Fruit fly (Drosophila melanogaster) whole organism, embryonic: ENCODE measurements around the gene CG8509.

Experiments used
- Aef1 ChIP-seq: fragments of 200-800 bp; sonication (Bioruptor generic); IDR thresholded peaks from 3 replicates; pipeline ENCODE4 v1.3.6; 2022; ENCODE audit warnings: missing biosample characterization, missing genetic modification characterization
- Antp ChIP-seq: fragments of 200-800 bp; sonication (Bioruptor generic); optimal IDR thresholded peaks from 3 replicates; lab custom pipeline; 2016; ENCODE audit warnings: missing biosample characterization, missing genetic modification characterization
- Asciz ChIP-seq: fragments of 200-800 bp; sonication (Bioruptor generic); optimal IDR thresholded peaks from 2 replicates; lab custom pipeline; 2017; ENCODE audit warnings: missing biosample characterization, mild to moderate bottlenecking, missing genetic modification characterization, missing genetic modification reagents
- BtbVII ChIP-seq: fragments of 200-800 bp; sonication (Bioruptor generic); optimal IDR thresholded peaks from 3 replicates; lab custom pipeline; 2017; ENCODE audit warnings: missing biosample characterization, mild to moderate bottlenecking, missing genetic modification characterization
- CG10209 ChIP-seq: fragments of 200-800 bp; sonication (Bioruptor generic); optimal IDR thresholded peaks from 3 replicates; lab custom pipeline; 2017; ENCODE audit warnings: missing biosample characterization, mild to moderate bottlenecking, missing genetic modification characterization, missing genetic modification reagents
- CG12659 ChIP-seq: fragments of 200-800 bp; sonication (Bioruptor generic); optimal IDR thresholded peaks from 3 replicates; lab custom pipeline; 2017; ENCODE audit warnings: mild to moderate bottlenecking, missing biosample characterization, missing genetic modification reagents, missing genetic modification characterization
- CG13424 ChIP-seq: fragments of 200-800 bp; sonication (Bioruptor generic); optimal IDR thresholded peaks from 2 replicates; lab custom pipeline; 2019; ENCODE audit warnings: missing biosample characterization, mild to moderate bottlenecking, missing genetic modification characterization, moderate library complexity
- CG14965 ChIP-seq: fragments of 200-800 bp; sonication (Bioruptor generic); optimal IDR thresholded peaks from 2 replicates; lab custom pipeline; 2016; ENCODE audit warnings: missing biosample characterization, missing genetic modification characterization, borderline replicate concordance
- CG17385 ChIP-seq: fragments of 200-800 bp; sonication (Bioruptor generic); optimal IDR thresholded peaks from 3 replicates; lab custom pipeline; 2018; ENCODE audit warnings: missing biosample characterization, mild to moderate bottlenecking, missing genetic modification characterization
- CG1792 ChIP-seq: fragments of 200-800 bp; sonication (Bioruptor generic); optimal IDR thresholded peaks from 2 replicates; lab custom pipeline; 2016; ENCODE audit warnings: missing biosample characterization, missing genetic modification characterization
- CG2116 ChIP-seq: fragments of 200-800 bp; sonication (Bioruptor generic); optimal IDR thresholded peaks from 3 replicates; lab custom pipeline; 2018; ENCODE audit warnings: missing biosample characterization, mild to moderate bottlenecking, missing genetic modification characterization
- CG2129 ChIP-seq: fragments of 200-800 bp; sonication (Bioruptor generic); IDR thresholded peaks from 2 replicates; pipeline ENCODE4 v1.3.6; 2022; ENCODE audit warnings: missing biosample characterization, missing genetic modification characterization; ENCODE audit not compliant: partially characterized antibody
- CG3281 ChIP-seq: fragments of 200-800 bp; sonication (Bioruptor generic); optimal IDR thresholded peaks from 3 replicates; lab custom pipeline; 2017; ENCODE audit warnings: missing biosample characterization, mild to moderate bottlenecking, missing genetic modification characterization
- CG3995 ChIP-seq: fragments of 200-800 bp; sonication (Bioruptor generic); optimal IDR thresholded peaks from 3 replicates; lab custom pipeline; 2016; ENCODE audit warnings: missing biosample characterization, missing genetic modification characterization
- CG6765 ChIP-seq: fragments of 200-800 bp; sonication (Bioruptor generic); optimal IDR thresholded peaks from 3 replicates; lab custom pipeline; 2017; ENCODE audit warnings: missing biosample characterization, mild to moderate bottlenecking, missing genetic modification characterization
- CG7357 ChIP-seq: fragments of 200-800 bp; sonication (Bioruptor generic); IDR thresholded peaks from 3 replicates; pipeline ENCODE4 v1.3.6; 2022; ENCODE audit warnings: missing biosample characterization, missing genetic modification characterization
- CG8290 ChIP-seq, 3 experiments: fragments of 200-800 bp; sonication (Bioruptor generic); optimal IDR thresholded peaks; 2 replicates each; lab custom pipeline; 2016 to 2019; ENCODE audit warnings: missing biosample characterization in 3 of 3, missing genetic modification characterization in 3 of 3, mild to moderate bottlenecking in 2 of 3, moderate library complexity in 1 of 3
- CkIIα-i1 ChIP-seq: fragments of 200-800 bp; sonication (Bioruptor generic); IDR thresholded peaks from 2 replicates; pipeline ENCODE4 v1.3.6; 2022; ENCODE audit warnings: missing biosample characterization, missing genetic modification characterization
- HLH54F ChIP-seq: fragments of 200-800 bp; sonication (Bioruptor generic); optimal IDR thresholded peaks from 3 replicates; lab custom pipeline; 2016; ENCODE audit warnings: missing biosample characterization, missing genetic modification characterization
- NK7.1 ChIP-seq: fragments of 200-800 bp; sonication (Bioruptor generic); optimal IDR thresholded peaks from 3 replicates; lab custom pipeline; 2016; ENCODE audit warnings: missing biosample characterization, missing genetic modification characterization
- Nf-YB ChIP-seq: fragments of 200-800 bp; sonication (Bioruptor generic); optimal IDR thresholded peaks from 3 replicates; lab custom pipeline; 2019; ENCODE audit warnings: missing biosample characterization, mild to moderate bottlenecking, missing genetic modification characterization, moderate library complexity
- NfI ChIP-seq: fragments of 200-800 bp; sonication (Bioruptor generic); optimal IDR thresholded peaks from 3 replicates; lab custom pipeline; 2018; ENCODE audit warnings: missing biosample characterization, mild to moderate bottlenecking, missing genetic modification characterization, moderate library complexity
- Rfx ChIP-seq: fragments of 200-800 bp; sonication (Bioruptor generic); IDR thresholded peaks from 2 replicates; pipeline ENCODE4 v1.3.6; 2022; ENCODE audit warnings: missing biosample characterization, missing genetic modification characterization
- Tbp ChIP-seq: fragments of >200 bp; optimal IDR thresholded peaks from 2 replicates; lab custom pipeline; 2018; ENCODE audit warnings: missing biosample characterization, missing genetic modification characterization
- az2 ChIP-seq: fragments of 200-800 bp; sonication (Bioruptor generic); optimal IDR thresholded peaks from 3 replicates; lab custom pipeline; 2016; ENCODE audit warnings: missing biosample characterization, missing genetic modification characterization
- bab2 ChIP-seq: fragments of 200-800 bp; sonication (Bioruptor generic); optimal IDR thresholded peaks from 2 replicates; lab custom pipeline; 2016; ENCODE audit warnings: missing biosample characterization, missing genetic modification characterization
- bsh ChIP-seq, 2 experiments: fragments of 200-800 bp; sonication (Bioruptor generic); optimal IDR thresholded peaks; 2 replicates each; lab custom pipeline; 2017 to 2018; ENCODE audit warnings: mild to moderate bottlenecking in 2 of 2, missing biosample characterization in 2 of 2, missing genetic modification characterization in 2 of 2, moderate library complexity in 1 of 2
- cato ChIP-seq: fragments of 200-800 bp; sonication (Bioruptor generic); optimal IDR thresholded peaks from 2 replicates; lab custom pipeline; 2016; ENCODE audit warnings: missing biosample characterization, missing genetic modification characterization, borderline replicate concordance
- cg ChIP-seq: fragments of 200-800 bp; sonication (Bioruptor generic); optimal IDR thresholded peaks from 3 replicates; lab custom pipeline; 2019; ENCODE audit warnings: missing biosample characterization, mild to moderate bottlenecking, missing genetic modification characterization, moderate library complexity
- chinmo ChIP-seq: fragments of 200-800 bp; sonication (Bioruptor generic); IDR thresholded peaks from 4 replicates; pipeline ENCODE4 v1.3.6; 2022; ENCODE audit warnings: missing biosample characterization, missing genetic modification characterization; ENCODE audit not compliant: partially characterized antibody
- dm ChIP-seq: fragments of 200-800 bp; sonication (Bioruptor generic); optimal IDR thresholded peaks from 3 replicates; lab custom pipeline; 2016; ENCODE audit warnings: missing biosample characterization, missing genetic modification characterization
- gfzf ChIP-seq: fragments of 200-800 bp; sonication (Bioruptor generic); optimal IDR thresholded peaks from 2 replicates; lab custom pipeline; 2016; ENCODE audit warnings: missing biosample characterization, mild to moderate bottlenecking, missing genetic modification characterization, moderate library complexity
- grau ChIP-seq: fragments of 200-800 bp; optimal IDR thresholded peaks from 3 replicates; lab custom pipeline; 2019; ENCODE audit warnings: missing biosample characterization, mild to moderate bottlenecking, missing genetic modification characterization, moderate library complexity
- kni ChIP-seq: fragments of 200-800 bp; sonication (Bioruptor generic); optimal IDR thresholded peaks from 3 replicates; lab custom pipeline; 2017; ENCODE audit warnings: mild to moderate bottlenecking, missing biosample characterization, missing genetic modification reagents, missing genetic modification characterization
- mam ChIP-seq: fragments of 200-800 bp; sonication (Bioruptor generic); optimal IDR thresholded peaks from 3 replicates; lab custom pipeline; 2016; ENCODE audit warnings: missing biosample characterization, missing genetic modification characterization
- pho ChIP-seq: fragments of 200-800 bp; sonication (Bioruptor generic); optimal IDR thresholded peaks from 2 replicates; lab custom pipeline; 2016; ENCODE audit warnings: missing biosample characterization, missing genetic modification characterization
- pnt ChIP-seq: fragments of 200-800 bp; sonication (Bioruptor generic); optimal IDR thresholded peaks from 3 replicates; lab custom pipeline; 2016; ENCODE audit warnings: missing biosample characterization, missing genetic modification characterization
- pzg ChIP-seq: fragments of 200-800 bp; sonication (Bioruptor generic); optimal IDR thresholded peaks from 3 replicates; lab custom pipeline; 2018; ENCODE audit warnings: missing biosample characterization, mild to moderate bottlenecking, missing genetic modification characterization, moderate library complexity
- row ChIP-seq: fragments of 200-800 bp; sonication (Bioruptor generic); IDR thresholded peaks from 3 replicates; pipeline ENCODE4 v1.3.6; 2022; ENCODE audit warnings: missing biosample characterization, missing genetic modification characterization
- shn ChIP-seq: fragments of 200-800 bp; sonication (Bioruptor generic); optimal IDR thresholded peaks from 3 replicates; lab custom pipeline; 2016; ENCODE audit warnings: missing biosample characterization, missing genetic modification characterization
- sna ChIP-seq: fragments of 200-800 bp; sonication (Bioruptor generic); IDR thresholded peaks from 2 replicates; pipeline ENCODE4 v1.3.6; 2022; ENCODE audit warnings: missing biosample characterization, missing genetic modification characterization; ENCODE audit not compliant: partially characterized antibody
- stwl ChIP-seq: fragments of 200-800 bp; sonication (Bioruptor generic); optimal IDR thresholded peaks from 3 replicates; lab custom pipeline; 2018; ENCODE audit warnings: missing biosample characterization, mild to moderate bottlenecking, missing genetic modification characterization, moderate library complexity
- unpg ChIP-seq: fragments of 200-800 bp; sonication (Bioruptor generic); optimal IDR thresholded peaks from 3 replicates; lab custom pipeline; 2018; ENCODE audit warnings: missing biosample characterization, mild to moderate bottlenecking, missing genetic modification characterization, moderate library complexity
- vnd ChIP-seq: fragments of 200-800 bp; sonication (Bioruptor generic); IDR thresholded peaks from 3 replicates; pipeline ENCODE4 v1.3.6; 2022; ENCODE audit warnings: missing biosample characterization, missing genetic modification characterization; ENCODE audit not compliant: partially characterized antibody
- vvl ChIP-seq: fragments of 200-800 bp; sonication (Bioruptor generic); IDR thresholded peaks from 2 replicates; pipeline ENCODE4 v1.3.6; 2022; ENCODE audit warnings: missing biosample characterization, missing genetic modification characterization
- zen2 ChIP-seq: fragments of 200-800 bp; sonication (Bioruptor generic); IDR thresholded peaks from 3 replicates; pipeline ENCODE4 v1.3.6; 2022; ENCODE audit warnings: missing biosample characterization, missing genetic modification characterization; ENCODE audit not compliant: partially characterized antibody
- zf30C ChIP-seq: fragments of 200-800 bp; sonication (Bioruptor generic); optimal IDR thresholded peaks from 3 replicates; lab custom pipeline; 2018; ENCODE audit warnings: missing biosample characterization, mild to moderate bottlenecking, missing genetic modification characterization

CG8509 gene

dm6 chrX:15802880-15803650 lies 6.3 kb upstream of the CG8509 start:
- TF ChIP-seq az2 (peak; percentile 6), pnt (GFP tag; lab: Kevin White, UChicago) (no peak), Nf-YB (GFP tag; lab: Kevin White, UChicago) (peak; percentile 75), CG14965 (GFP tag; lab: Kevin White, UChicago) (no peak), CG17385 (GFP tag; lab: Kevin White, UChicago) (peak; percentile 36), unpg (GFP tag; lab: Kevin White, UChicago) (peak; percentile 24), zf30C (GFP tag; lab: Kevin White, UChicago) (no peak), CG3995 (GFP tag; lab: Kevin White, UChicago) (no peak), CkIIα-i1 (GFP tag; lab: Robert Waterston, UW) (no peak), cg (GFP tag; lab: Kevin White, UChicago) (no peak), NK7.1 (GFP tag; lab: Kevin White, UChicago) (no peak), pho (GFP tag; lab: Kevin White, UChicago) (no peak), CG13424 (tag; lab: Kevin White, UChicago) (peak; percentile 34), CG12659 (GFP tag; lab: Kevin White, UChicago) (peak; percentile 20), CG7357 (peak; percentile 76), Tbp (GFP tag; lab: Kevin White, UChicago) (no peak), sna (GFP tag; lab: Robert Waterston, UW) (peak; percentile 31; the same call in 1 of the 2 replicates), dm (GFP tag; lab: Kevin White, UChicago) (no peak), stwl (peak; percentile 42), mam (GFP tag; lab: Kevin White, UChicago) (peak; percentile 15), CG8290 (GFP tag; optimal IDR thresholded peaks at IDR 0.05; lab: Kevin White, UChicago) (peak; percentile 69), CG8290 (tag; optimal IDR thresholded peaks at IDR 0.05; lab: Kevin White, UChicago) (peak in 1 of 2 experiments; percentile 65), BtbVII (GFP tag; lab: Kevin White, UChicago) (no peak), CG2116 (GFP tag; lab: Kevin White, UChicago) (peak; percentile 36), CG3281 (peak; percentile 32), Antp (no peak), CG1792 (no peak), vvl (peak; percentile 18; the same call in 1 of the 2 replicates), HLH54F (GFP tag; lab: Kevin White, UChicago) (no peak), shn (GFP tag; lab: Kevin White, UChicago) (no peak), pzg (GFP tag; lab: Kevin White, UChicago) (peak; percentile 42), vnd (GFP tag; lab: Robert Waterston, UW) (peak; percentile 59; the same call in 2 of the 3 replicates), NfI (GFP tag; lab: Kevin White, UChicago) (peak; percentile 23), Asciz (no peak), grau (tag; lab: Kevin White, UChicago) (peak; percentile 37), zen2 (GFP tag; lab: Robert Waterston, UW) (peak; percentile 69), Rfx (peak; percentile 56), chinmo (GFP tag; lab: Robert Waterston, UW) (peak; percentile 65; the same call in 2 of the 4 replicates), gfzf (GFP tag; lab: Kevin White, UChicago) (peak; percentile 38), CG6765 (GFP tag; lab: Kevin White, UChicago) (peak; percentile 34), CG10209 (GFP tag; lab: Kevin White, UChicago) (peak; percentile 5), row (GFP tag; lab: Robert Waterston, UW) (peak; percentile 66), CG2129 (GFP tag; lab: Robert Waterston, UW) (peak; percentile 56), bab2 (GFP tag; lab: Kevin White, UChicago) (no peak), Aef1 (GFP tag; lab: Robert Waterston, UW) (no peak), kni (GFP tag; lab: Kevin White, UChicago) (no peak), cato (no peak), bsh (GFP tag; optimal IDR thresholded peaks at IDR 0.05; lab: Kevin White, UChicago) (peak in 1 of 2 experiments; percentile 21)
